Fruit fly (Drosophila melanogaster) whole organism, wandering third instar larva: ENCODE measurements around the gene CG34384.

Source experiments
- Abd-B ChIP-seq: fragments of >200 bp; optimal IDR thresholded peaks from 2 replicates; lab custom pipeline; 2017; ENCODE audit warnings: missing biosample characterization, missing genetic modification characterization
- CG9705 ChIP-seq: fragments of 200-800 bp; sonication (Bioruptor generic); optimal IDR thresholded peaks from 2 replicates; lab custom pipeline; 2018; ENCODE audit warnings: missing biosample characterization, mild to moderate bottlenecking, missing genetic modification characterization
- CrebA ChIP-seq: fragments of 200-800 bp; sonication (Bioruptor generic); optimal IDR thresholded peaks from 2 replicates; lab custom pipeline; 2016; ENCODE audit warnings: missing biosample characterization, mild to moderate bottlenecking, missing genetic modification characterization, borderline replicate concordance
- Dfd ChIP-seq: fragments of >200 bp; optimal IDR thresholded peaks from 2 replicates; lab custom pipeline; 2017; ENCODE audit warnings: missing biosample characterization, missing genetic modification characterization
- Hr83 ChIP-seq: fragments of 200-300 bp; sonication (Bioruptor generic); optimal IDR thresholded peaks from 2 replicates; lab custom pipeline; 2016; ENCODE audit warnings: missing biosample characterization, mild to moderate bottlenecking, missing genetic modification characterization, moderate library complexity; ENCODE audit not compliant: poor library complexity, severe bottlenecking
- Myc ChIP-seq: fragments of >200 bp; optimal IDR thresholded peaks from 2 replicates; lab custom pipeline; 2017
- dl ChIP-seq, 2 experiments: fragments of 175-275, 200-275 bp in 1 of 2; fragments of 200-275 bp in 1 of 2; sonication (Bioruptor generic); optimal IDR thresholded peaks; lab custom pipeline; 2018; ENCODE audit warnings: mild to moderate bottlenecking in 2 of 2, missing biosample characterization in 2 of 2, missing genetic modification characterization in 2 of 2, moderate library complexity in 2 of 2; ENCODE audit not compliant: partially characterized antibody in 2 of 2, insufficient read depth in 1 of 2
- dmrt93B ChIP-seq: fragments of 200-800 bp; sonication (Bioruptor generic); optimal IDR thresholded peaks from 2 replicates; lab custom pipeline; 2018; ENCODE audit warnings: missing biosample characterization, mild to moderate bottlenecking, missing genetic modification characterization
- jim ChIP-seq: fragments of 175-275, 200-325 bp; sonication (Bioruptor generic); optimal IDR thresholded peaks from 2 replicates; lab custom pipeline; 2016; ENCODE audit warnings: missing biosample characterization, mild to moderate bottlenecking, missing genetic modification characterization
- pan ChIP-seq: fragments of >200 bp; optimal IDR thresholded peaks from 2 replicates; lab custom pipeline; 2017
- psq ChIP-seq: fragments of 200-800 bp; sonication (Bioruptor generic); optimal IDR thresholded peaks from 3 replicates; lab custom pipeline; 2017; ENCODE audit warnings: missing biosample characterization, mild to moderate bottlenecking, missing genetic modification characterization, moderate library complexity

DNA sequence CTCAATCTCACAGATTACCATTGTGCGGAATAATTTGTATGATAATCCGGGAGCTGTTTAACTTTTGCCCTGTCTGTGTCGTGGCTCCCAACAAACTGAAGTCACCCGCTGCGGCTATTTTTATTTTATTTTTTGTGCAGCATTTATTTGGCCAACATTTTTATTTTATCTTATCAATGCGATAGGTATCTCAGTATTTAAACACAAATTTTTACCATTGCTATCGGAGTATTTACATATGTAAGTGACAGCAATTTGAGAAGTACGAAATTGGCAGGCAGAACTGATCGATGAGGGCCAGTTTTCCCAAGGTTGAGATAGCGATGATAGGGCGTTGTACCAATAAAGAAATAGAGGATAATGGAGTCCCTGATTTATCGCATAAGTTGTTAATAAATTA, 24.1 kb upstream of the CG34384 start, which contains the start of gene CG18746:
- TF ChIP-seq CG9705 (GFP tag; lab: Kevin White, UChicago) (no peak), dmrt93B (no peak), Abd-B (GFP tag; lab: Kevin White, UChicago) (no peak), Myc (lab: Kevin White, UChicago) (no peak), psq (GFP tag; lab: Kevin White, UChicago) (no peak), pan (lab: Kevin White, UChicago) (no peak), dl (GFP tag; optimal IDR thresholded peaks at IDR 0.05; lab: Kevin White, UChicago; ENCODE audit: insufficient read depth in 1 of 2, partially characterized antibody in 2 of 2) (no peak), CrebA (GFP tag; lab: Kevin White, UChicago) (no peak), Hr83 (GFP tag; lab: Kevin White, UChicago) (no peak), jim (no peak), Dfd (GFP tag; lab: Kevin White, UChicago) (no peak)
